Fruit fly (Drosophila melanogaster): ENCODE data around the gene Tim8.

Gene Tim8

DNA sequence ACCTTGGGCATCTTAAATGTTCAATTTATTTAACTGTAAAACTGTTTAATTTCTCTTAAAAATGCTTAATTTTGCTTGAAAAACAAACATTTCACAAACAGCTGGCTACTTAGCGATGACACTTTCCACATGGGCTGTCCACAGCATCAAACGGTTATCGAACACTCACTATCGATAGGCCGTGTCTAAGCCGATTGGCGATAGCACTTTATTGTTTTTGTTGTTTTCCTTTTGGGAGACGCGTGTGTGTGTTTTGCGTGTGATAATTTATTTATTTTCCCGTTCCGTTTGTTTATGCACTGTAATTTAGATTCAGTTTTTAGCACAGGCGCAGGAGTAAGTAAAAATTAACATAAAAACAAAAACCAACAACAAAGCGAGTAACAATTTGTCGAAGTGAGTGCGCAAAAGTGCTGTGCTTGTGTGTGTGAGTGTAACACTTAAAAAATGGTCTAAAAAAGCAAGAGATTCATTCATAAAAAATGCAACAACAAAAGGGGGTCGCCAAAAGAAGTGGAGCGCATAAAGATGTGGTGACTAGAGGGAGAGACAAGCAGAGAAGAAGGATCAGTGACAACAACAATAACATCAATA is 43.0 kb upstream of the Tim8 start, which contains the start of gene Gapvd1:
TSS of gene Gapvd1 (plus strand) at position 211 of the 594 bp plus-strand sequence.
- no peak for TF ChIP-seq HLH106 (tag; optimal IDR thresholded peaks at IDR 0.05)
- no peak for TF ChIP-seq Myc (optimal IDR thresholded peaks at IDR 0.05)
- no peak for TF ChIP-seq CrebA (GFP tag; optimal IDR thresholded peaks at IDR 0.05; ENCODE audit: borderline replicate concordance)
- peak; percentile 55 for TF ChIP-seq Hnf4 (GFP tag; optimal IDR thresholded peaks at IDR 0.05)
- TF ChIP-seq pan (optimal IDR thresholded peaks at IDR 0.05) = no peak
- TF ChIP-seq usp (GFP tag; optimal IDR thresholded peaks at IDR 0.05) = no peak
- no peak for TF ChIP-seq ey (GFP tag; optimal IDR thresholded peaks at IDR 0.05)
- TF ChIP-seq CG9705 (GFP tag; optimal IDR thresholded peaks at IDR 0.05) = no peak
- peak; percentile 26 for TF ChIP-seq Jra (GFP tag; optimal IDR thresholded peaks at IDR 0.05)
- TF ChIP-seq dmrt93B (GFP tag; optimal IDR thresholded peaks at IDR 0.05) = no peak
- TF ChIP-seq jim (GFP tag; optimal IDR thresholded peaks at IDR 0.05) = no peak
- peak; percentile 3 for TF ChIP-seq br (GFP tag; optimal IDR thresholded peaks at IDR 0.05)
- TF ChIP-seq Sp1 (GFP tag; optimal IDR thresholded peaks at IDR 0.05) = no peak
- TF ChIP-seq Dfd (GFP tag; optimal IDR thresholded peaks at IDR 0.05) = no peak
- peak; percentile 8 for TF ChIP-seq fru (GFP tag; optimal IDR thresholded peaks at IDR 0.05)
- no peak for TF ChIP-seq sv (GFP tag; optimal IDR thresholded peaks at IDR 0.05)
- TF ChIP-seq Rel (GFP tag; optimal IDR thresholded peaks at IDR 0.05) = no peak
- TF ChIP-seq Rel (tag; optimal IDR thresholded peaks at IDR 0.05) = no peak
- TF ChIP-seq CG32264 (GFP tag; optimal IDR thresholded peaks at IDR 0.05) = no peak
- peak; percentile 26 for TF ChIP-seq h (GFP tag; optimal IDR thresholded peaks at IDR 0.05)
- no peak for TF ChIP-seq Hr78 (GFP tag; optimal IDR thresholded peaks at IDR 0.05)
- no peak for TF ChIP-seq sage (GFP tag; optimal IDR thresholded peaks at IDR 0.05)
- TF ChIP-seq brk (GFP tag; optimal IDR thresholded peaks at IDR 0.05) = no peak
- TF ChIP-seq tai (GFP tag; optimal IDR thresholded peaks at IDR 0.05) = no peak
- no peak for TF ChIP-seq Abd-B (GFP tag; optimal IDR thresholded peaks at IDR 0.05)
- TF ChIP-seq dl (GFP tag; optimal IDR thresholded peaks at IDR 0.05; ENCODE audit: insufficient read depth in 1 of 2, partially characterized antibody in 2 of 2) = no peak
- no peak for TF ChIP-seq rgr (GFP tag; optimal IDR thresholded peaks at IDR 0.05)
- TF ChIP-seq Dif (GFP tag; optimal IDR thresholded peaks at IDR 0.05; ENCODE audit: partially characterized antibody) = no peak
- TF ChIP-seq psq (GFP tag; optimal IDR thresholded peaks at IDR 0.05) = no peak
- no peak for TF ChIP-seq foxo (GFP tag; optimal IDR thresholded peaks at IDR 0.05)
- no peak for TF ChIP-seq Mio (GFP tag; optimal IDR thresholded peaks at IDR 0.05)
- TF ChIP-seq lola (GFP tag; optimal IDR thresholded peaks at IDR 0.05) = no peak
- no peak for TF ChIP-seq GATAd (GFP tag; optimal IDR thresholded peaks at IDR 0.05)
- TF ChIP-seq N (GFP tag; optimal IDR thresholded peaks at IDR 0.05) = no peak
- TF ChIP-seq woc (GFP tag; optimal IDR thresholded peaks at IDR 0.05) = no peak
- no peak for TF ChIP-seq Vsx2 (GFP tag; optimal IDR thresholded peaks at IDR 0.05; ENCODE audit: partially characterized antibody)
- no peak for TF ChIP-seq dsf (GFP tag; optimal IDR thresholded peaks at IDR 0.05; ENCODE audit: borderline replicate concordance)
- TF ChIP-seq OdsH (GFP tag; optimal IDR thresholded peaks at IDR 0.05) = no peak
- TF ChIP-seq Hr83 (GFP tag; optimal IDR thresholded peaks at IDR 0.05; ENCODE audit: poor library complexity, severe bottlenecking) = no peak

DNA sequence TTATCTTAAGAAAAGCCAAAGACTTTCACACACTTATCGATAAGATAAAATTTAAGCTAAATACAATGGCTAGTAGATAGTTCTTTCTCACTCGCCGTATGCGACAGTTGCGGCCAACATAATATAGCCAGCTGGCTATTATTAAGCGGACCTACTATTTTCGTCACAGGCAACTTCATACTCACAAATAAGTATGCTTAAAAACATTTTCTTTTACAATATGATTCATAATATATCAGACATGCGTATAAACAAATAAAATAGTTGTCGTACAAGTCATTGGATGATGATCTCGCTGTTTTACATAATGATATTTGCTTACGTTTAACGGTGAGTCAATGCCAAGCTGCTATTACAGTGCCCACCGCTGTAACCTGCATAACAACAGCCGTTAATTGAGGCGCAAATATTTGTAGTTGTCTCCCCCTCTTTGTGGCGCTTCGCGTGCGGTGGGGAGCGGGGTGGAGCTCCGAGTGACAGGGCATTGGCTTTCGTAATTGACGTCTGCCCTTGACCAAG is 42.0 kb upstream of the Tim8 start:
- TF ChIP-seq Hr83 (GFP tag; optimal IDR thresholded peaks at IDR 0.05; ENCODE audit: poor library complexity, severe bottlenecking) (peak; percentile 54), sv (GFP tag; optimal IDR thresholded peaks at IDR 0.05) (peak; percentile 38), Rel (GFP tag; optimal IDR thresholded peaks at IDR 0.05) (no peak), Rel (tag; optimal IDR thresholded peaks at IDR 0.05) (peak; percentile 76), dsf (GFP tag; optimal IDR thresholded peaks at IDR 0.05; ENCODE audit: borderline replicate concordance) (no peak), fru (GFP tag; optimal IDR thresholded peaks at IDR 0.05) (peak; percentile 73), HLH106 (tag; optimal IDR thresholded peaks at IDR 0.05) (peak; percentile 69), CG32264 (GFP tag; optimal IDR thresholded peaks at IDR 0.05) (peak; percentile 50), psq (GFP tag; optimal IDR thresholded peaks at IDR 0.05) (peak; percentile 71), Hr78 (GFP tag; optimal IDR thresholded peaks at IDR 0.05) (no peak), tai (GFP tag; optimal IDR thresholded peaks at IDR 0.05) (no peak), h (GFP tag; optimal IDR thresholded peaks at IDR 0.05) (peak; percentile 72), Sp1 (GFP tag; optimal IDR thresholded peaks at IDR 0.05) (peak; percentile 56), Dif (GFP tag; optimal IDR thresholded peaks at IDR 0.05; ENCODE audit: partially characterized antibody) (no peak), CG9705 (GFP tag; optimal IDR thresholded peaks at IDR 0.05) (peak; percentile 38), foxo (GFP tag; optimal IDR thresholded peaks at IDR 0.05) (peak in 1 of 2 experiments; percentile 67), ey (GFP tag; optimal IDR thresholded peaks at IDR 0.05) (peak; percentile 67), woc (GFP tag; optimal IDR thresholded peaks at IDR 0.05) (peak; percentile 48), br (GFP tag; optimal IDR thresholded peaks at IDR 0.05) (peak; percentile 70), usp (GFP tag; optimal IDR thresholded peaks at IDR 0.05) (no peak), OdsH (GFP tag; optimal IDR thresholded peaks at IDR 0.05) (peak; percentile 51), rgr (GFP tag; optimal IDR thresholded peaks at IDR 0.05) (peak; percentile 70), dmrt93B (GFP tag; optimal IDR thresholded peaks at IDR 0.05) (no peak)

Measured in whole organism, wandering third instar larva.